Worm (Caenorhabditis elegans) whole organism, L3 larva: ENCODE results near the gene twk-28.

Source experiments
- ceh-28 ChIP-seq: fragments of 150-350 bp; optimal IDR thresholded peaks from 2 replicates; lab custom pipeline; 2014; ENCODE audit warnings: missing biosample characterization, missing genetic modification reagents, missing genetic modification characterization
- ceh-82 ChIP-seq: fragments of 150-350 bp; optimal IDR thresholded peaks from 2 replicates; lab custom pipeline; 2014; ENCODE audit warnings: missing biosample characterization, missing genetic modification characterization
- elt-2 ChIP-seq: sonication (generic microtip); optimal IDR thresholded peaks from 2 replicates; lab custom pipeline; 2016; ENCODE audit warnings: missing genetic modification reagents, mild to moderate bottlenecking, missing genetic modification characterization, missing compliant biosample characterization
- mdl-1 ChIP-seq: fragments of 150-350 bp; optimal IDR thresholded peaks from 2 replicates; lab custom pipeline; 2014; ENCODE audit warnings: missing biosample characterization, missing genetic modification characterization
- nhr-43 ChIP-seq: sonication (generic microtip); optimal IDR thresholded peaks from 2 replicates; lab custom pipeline; 2016; ENCODE audit warnings: mild to moderate bottlenecking, missing genetic modification characterization, missing compliant biosample characterization; ENCODE audit not compliant: poor library complexity, severe bottlenecking
- snpc-4 ChIP-seq: fragments of 150-350 bp; optimal IDR thresholded peaks from 2 replicates; lab custom pipeline; 2014; ENCODE audit warnings: missing biosample characterization, missing genetic modification characterization
- unc-62 ChIP-seq: fragments of 150-350 bp; sonication (generic microtip); optimal IDR thresholded peaks from 4 replicates; lab custom pipeline; 2014; ENCODE audit warnings: missing biosample characterization, missing genetic modification reagents, missing genetic modification characterization

DNA sequence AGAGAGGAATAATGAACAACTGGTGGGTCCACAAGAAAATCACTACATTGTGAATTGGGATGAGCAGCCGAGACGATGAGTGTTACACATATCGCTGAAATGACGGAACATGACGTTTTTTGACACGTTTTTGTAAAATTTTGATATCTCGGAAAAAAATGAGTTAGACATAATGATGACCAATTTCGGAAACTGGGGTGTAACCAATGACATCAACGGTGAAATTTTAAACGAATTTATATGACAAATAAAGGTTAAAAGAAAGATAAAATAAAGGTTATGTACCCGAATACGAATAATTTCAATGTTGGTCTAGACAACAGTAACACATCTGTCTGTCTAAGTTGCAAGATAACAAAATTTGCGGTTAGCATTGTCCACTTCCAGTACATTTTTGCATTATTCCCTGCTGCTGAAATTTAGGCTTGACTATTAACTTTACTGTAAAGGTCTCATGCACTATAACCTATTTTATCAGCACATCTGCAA lies at the start of gene twk-28, which contains the start of gene ets-9:
- TF ChIP-seq ceh-28 (tag; lab: Kevin White, UChicago) (no peak), ceh-82 (tag; lab: Kevin White, UChicago) (no peak), nhr-43 (no peak), unc-62 (GFP tag; lab: Kevin White, UChicago) (no peak), snpc-4 (no peak), mdl-1 (tag; lab: Kevin White, UChicago) (no peak), elt-2 (tag; lab: Kevin White, UChicago) (no peak)
